Worm (Caenorhabditis elegans) whole organism, mixed stage, embryonic: ENCODE data around the gene oac-40.

Experiments
- M03D4.4 ChIP-seq: sonication (generic microtip); optimal IDR thresholded peaks from 2 replicates; lab custom pipeline; 2017; ENCODE audit warnings: mild to moderate bottlenecking, missing genetic modification characterization, missing compliant biosample characterization
- ceh-39 ChIP-seq: fragments of 150-350 bp; optimal IDR thresholded peaks from 2 replicates; lab custom pipeline; 2014; ENCODE audit warnings: missing biosample characterization, missing genetic modification characterization
- ceh-43 ChIP-seq: fragments of 200-800 bp; sonication (Bioruptor generic); optimal IDR thresholded peaks from 2 replicates; lab custom pipeline; 2018; ENCODE audit warnings: mild to moderate bottlenecking, missing genetic modification characterization, moderate library complexity, missing compliant biosample characterization
- ceh-83 ChIP-seq: fragments of 200-800 bp; sonication (Bioruptor generic); optimal IDR thresholded peaks from 2 replicates; lab custom pipeline; 2018; ENCODE audit warnings: mild to moderate bottlenecking, missing genetic modification characterization, missing compliant biosample characterization
- cnd-1 ChIP-seq: fragments of 200-800 bp; sonication (Bioruptor generic); optimal IDR thresholded peaks from 2 replicates; lab custom pipeline; 2018; ENCODE audit warnings: mild to moderate bottlenecking, missing genetic modification characterization, missing compliant biosample characterization
- drap-1 ChIP-seq: fragments of 200-800 bp; sonication (Bioruptor generic); optimal IDR thresholded peaks from 3 replicates; lab custom pipeline; 2018; ENCODE audit warnings: mild to moderate bottlenecking, missing genetic modification characterization, missing compliant biosample characterization
- elt-1 ChIP-seq: sonication (generic microtip); optimal IDR thresholded peaks from 2 replicates; lab custom pipeline; 2017; ENCODE audit warnings: missing genetic modification characterization, mild to moderate bottlenecking, missing compliant biosample characterization, antibody characterized with exemption, moderate library complexity, borderline replicate concordance; ENCODE audit not compliant: insufficient read depth
- elt-3 ChIP-seq: fragments of 150-350 bp; optimal IDR thresholded peaks from 2 replicates; lab custom pipeline; 2014; ENCODE audit warnings: missing biosample characterization, missing genetic modification characterization
- flh-1 ChIP-seq: fragments of 200-800 bp; sonication (Bioruptor generic); optimal IDR thresholded peaks from 2 replicates; lab custom pipeline; 2018; ENCODE audit warnings: mild to moderate bottlenecking, missing genetic modification characterization, moderate library complexity, missing compliant biosample characterization
- ham-2 ChIP-seq: fragments of 200-800 bp; sonication (Bioruptor generic); optimal IDR thresholded peaks from 2 replicates; lab custom pipeline; 2018; ENCODE audit warnings: mild to moderate bottlenecking, missing genetic modification characterization, missing compliant biosample characterization
- hlh-1 ChIP-seq: fragments of 150-350 bp; optimal IDR thresholded peaks from 2 replicates; lab custom pipeline; 2014; ENCODE audit warnings: missing biosample characterization, missing genetic modification reagents, missing genetic modification characterization
- lin-13 ChIP-seq: fragments of 150-350 bp; optimal IDR thresholded peaks from 2 replicates; lab custom pipeline; 2014; ENCODE audit warnings: missing biosample characterization, missing genetic modification characterization
- lin-32 ChIP-seq: fragments of 200-800 bp; sonication (Bioruptor generic); optimal IDR thresholded peaks from 2 replicates; lab custom pipeline; 2018; ENCODE audit warnings: mild to moderate bottlenecking, missing genetic modification characterization, missing compliant biosample characterization
- lsy-2 ChIP-seq: fragments of 150-350 bp; optimal IDR thresholded peaks from 2 replicates; lab custom pipeline; 2014; ENCODE audit warnings: missing biosample characterization, missing genetic modification characterization
- mep-1 ChIP-seq: fragments of 150-350 bp; optimal IDR thresholded peaks from 2 replicates; lab custom pipeline; 2017; ENCODE audit warnings: missing biosample characterization, missing genetic modification reagents, missing genetic modification characterization, inconsistent platforms
- mls-2 ChIP-seq: sonication (generic microtip); optimal IDR thresholded peaks from 2 replicates; lab custom pipeline; 2016; ENCODE audit warnings: mild to moderate bottlenecking, missing genetic modification characterization, moderate library complexity, missing compliant biosample characterization
- nhr-237 ChIP-seq: fragments of 150-350 bp; optimal IDR thresholded peaks from 2 replicates; lab custom pipeline; 2014; ENCODE audit warnings: missing biosample characterization, missing genetic modification characterization
- nhr-28 ChIP-seq: fragments of 150-350 bp; optimal IDR thresholded peaks from 2 replicates; lab custom pipeline; 2014; ENCODE audit warnings: missing biosample characterization, missing genetic modification characterization
- pha-4 ChIP-seq: fragments of 150-350 bp; optimal IDR thresholded peaks from 2 replicates; lab custom pipeline; 2018; ENCODE audit warnings: missing biosample characterization, missing genetic modification reagents, missing genetic modification characterization
- sem-2 ChIP-seq: fragments of 200-800 bp; sonication (Bioruptor generic); optimal IDR thresholded peaks from 2 replicates; lab custom pipeline; 2018; ENCODE audit warnings: mild to moderate bottlenecking, missing genetic modification characterization, missing compliant biosample characterization
- snpc-4 ChIP-seq: fragments of 150-350 bp; optimal IDR thresholded peaks from 2 replicates; lab custom pipeline; 2014; ENCODE audit warnings: missing biosample characterization, missing genetic modification characterization
- sptf-1 ChIP-seq: sonication (generic microtip); optimal IDR thresholded peaks from 2 replicates; lab custom pipeline; 2017; ENCODE audit warnings: mild to moderate bottlenecking, missing genetic modification characterization, moderate library complexity, missing compliant biosample characterization
- tbx-8 ChIP-seq: fragments of 200-800 bp; sonication (Bioruptor generic); optimal IDR thresholded peaks from 2 replicates; lab custom pipeline; 2018; ENCODE audit warnings: mild to moderate bottlenecking, missing genetic modification characterization, moderate library complexity, missing compliant biosample characterization
- unc-120 ChIP-seq: sonication (generic microtip); optimal IDR thresholded peaks from 2 replicates; lab custom pipeline; 2017; ENCODE audit warnings: missing genetic modification characterization, missing compliant biosample characterization; ENCODE audit not compliant: poor library complexity, severe bottlenecking
- unc-39 ChIP-seq: fragments of 150-350 bp; optimal IDR thresholded peaks from 2 replicates; lab custom pipeline; 2014; ENCODE audit warnings: missing biosample characterization, missing genetic modification characterization
- unc-62 ChIP-seq: fragments of 150-350 bp; optimal IDR thresholded peaks from 2 replicates; lab custom pipeline; 2014; ENCODE audit warnings: missing biosample characterization, missing genetic modification reagents, missing genetic modification characterization
- zip-8 ChIP-seq: fragments of 150-350 bp; optimal IDR thresholded peaks from 2 replicates; lab custom pipeline; 2014; ENCODE audit warnings: missing biosample characterization, missing genetic modification characterization
- ztf-11 ChIP-seq: fragments of 150-350 bp; optimal IDR thresholded peaks from 2 replicates; lab custom pipeline; 2014; ENCODE audit warnings: missing biosample characterization, missing genetic modification characterization

oac-40 gene

ce11 chrV:9035685-9036084 is 19.1 kb downstream of the oac-40 start, which contains the start of gene srsx-34:
Gene srsx-34, plus strand, starts transcription at chrV:9035985.
- no peak for TF ChIP-seq ceh-83 (GFP tag; lab: Kevin White, UChicago)
- TF ChIP-seq flh-1 (GFP tag; lab: Kevin White, UChicago): no peak
- no peak for TF ChIP-seq ceh-39
- no peak for TF ChIP-seq mls-2 (tag; lab: Kevin White, UChicago)
- no peak for TF ChIP-seq lsy-2 (tag; lab: Kevin White, UChicago)
- TF ChIP-seq M03D4.4 (tag; lab: Kevin White, UChicago): no peak
- no peak for TF ChIP-seq nhr-237
- TF ChIP-seq ham-2: no peak
- no peak for TF ChIP-seq lin-13 (tag; lab: Kevin White, UChicago)

ce11 chrV:9041030-9041429 is 24.5 kb downstream of the oac-40 start, which contains the start of gene cyp-33B1:
Gene cyp-33B1, plus strand, starts transcription at chrV:9041330.
- TF ChIP-seq lin-13 (tag; lab: Kevin White, UChicago) (no peak), ceh-83 (GFP tag; lab: Kevin White, UChicago) (no peak), unc-120 (no peak), unc-62 (GFP tag; lab: Kevin White, UChicago) (no peak), unc-39 (tag; lab: Kevin White, UChicago) (no peak), M03D4.4 (tag; lab: Kevin White, UChicago) (no peak), nhr-237 (no peak), lin-32 (GFP tag; lab: Kevin White, UChicago) (no peak), lsy-2 (tag; lab: Kevin White, UChicago) (no peak), zip-8 (tag; lab: Kevin White, UChicago) (no peak), elt-1 (no peak), cnd-1 (tag; lab: Kevin White, UChicago) (no peak), ham-2 (no peak), tbx-8 (no peak), drap-1 (GFP tag; lab: Kevin White, UChicago) (no peak), snpc-4 (tag; lab: Kevin White, UChicago) (no peak), ceh-39 (no peak), pha-4 (tag; lab: Kevin White, UChicago) (no peak)
- TF ChIP-seq, all 35 proteins: peak for 0

- TF ChIP-seq zip-8 (tag; lab: Kevin White, UChicago): no peak
- no peak for TF ChIP-seq pha-4 (tag; lab: Kevin White, UChicago)
- TF ChIP-seq mls-2 (tag; lab: Kevin White, UChicago): no peak
- TF ChIP-seq nhr-237: no peak
- TF ChIP-seq elt-3 (tag; lab: Kevin White, UChicago): no peak
- no peak for TF ChIP-seq mep-1
- TF ChIP-seq ceh-83 (GFP tag; lab: Kevin White, UChicago): no peak
- TF ChIP-seq lin-13 (tag; lab: Kevin White, UChicago): no peak
- no peak for TF ChIP-seq sem-2 (GFP tag; lab: Kevin White, UChicago)
- TF ChIP-seq, all 35 proteins: peak for 0
These were observed 28.3 kb downstream of the oac-40 start, which contains the start of gene nhr-30 for ce11 chrV:9044871-9045270. Gene nhr-30, plus strand, starts transcription at chrV:9045171.

ce11 chrV:9047555-9048049 is 31.0 kb downstream of the oac-40 start, which contains the start of gene C25E10.17:
Gene C25E10.17, minus strand, starts transcription at chrV:9047605.
- no peak for TF ChIP-seq unc-39 (tag; lab: Kevin White, UChicago)
- no peak for TF ChIP-seq flh-1 (GFP tag; lab: Kevin White, UChicago)
- no peak for TF ChIP-seq ceh-39
- TF ChIP-seq lin-32 (GFP tag; lab: Kevin White, UChicago): no peak
- no peak for TF ChIP-seq ceh-43 (GFP tag; lab: Kevin White, UChicago)
- TF ChIP-seq mls-2 (tag; lab: Kevin White, UChicago): no peak
- no peak for TF ChIP-seq nhr-28 (tag; lab: Kevin White, UChicago)
- no peak for TF ChIP-seq lsy-2 (tag; lab: Kevin White, UChicago)
- TF ChIP-seq tbx-8: no peak
- TF ChIP-seq ztf-11: no peak
- no peak for TF ChIP-seq sptf-1 (tag; lab: Kevin White, UChicago)
- TF ChIP-seq elt-1: no peak
- TF ChIP-seq mep-1: no peak
- TF ChIP-seq pha-4 (tag; lab: Kevin White, UChicago): no peak
- TF ChIP-seq sem-2 (GFP tag; lab: Kevin White, UChicago): no peak
- no peak for TF ChIP-seq hlh-1 (tag; lab: Kevin White, UChicago)

- TF ChIP-seq ceh-43 (GFP tag; lab: Kevin White, UChicago) (no peak), lin-13 (tag; lab: Kevin White, UChicago) (no peak), elt-3 (tag; lab: Kevin White, UChicago) (no peak), cnd-1 (tag; lab: Kevin White, UChicago) (no peak), flh-1 (GFP tag; lab: Kevin White, UChicago) (no peak), mls-2 (tag; lab: Kevin White, UChicago) (no peak), unc-120 (no peak)
These were observed 32.7 kb downstream of the oac-40 start for ce11 chrV:9049271-9049670.
